Fruit fly (Drosophila melanogaster): Measurements from ENCODE around the gene pll.

- no peak for TF ChIP-seq Eip78C (GFP tag)
- TF ChIP-seq CG34406 (GFP tag; optimal IDR thresholded peaks at IDR 0.05): no peak
- no peak for TF ChIP-seq OdsH (GFP tag; optimal IDR thresholded peaks at IDR 0.05)
- no peak for TF ChIP-seq vri (GFP tag; optimal IDR thresholded peaks at IDR 0.05)
- no peak for TF ChIP-seq CG16779 (tag; optimal IDR thresholded peaks at IDR 0.05)
Observed at dm6 chr3R:27233398-27233797, 19.6 kb downstream of the pll start, which contains the start of gene CG31068.

Measured in whole organism, prepupa.